Worm (Caenorhabditis elegans) whole organism, L4 larva: Measurements from ENCODE around the gene irld-8.

Experiments
- daf-8 ChIP-seq: fragments of 200-800 bp; sonication (Bioruptor generic); IDR thresholded peaks from 2 replicates; pipeline ENCODE4 v1.3.6; 2022; ENCODE audit warnings: missing genetic modification characterization, missing compliant biosample characterization
- nhr-76 ChIP-seq: fragments of 150-350 bp; optimal IDR thresholded peaks from 2 replicates; lab custom pipeline; 2014; ENCODE audit warnings: missing biosample characterization, missing genetic modification characterization
- snpc-4 ChIP-seq: fragments of 150-350 bp; optimal IDR thresholded peaks from 2 replicates; lab custom pipeline; 2014; ENCODE audit warnings: missing biosample characterization, missing genetic modification characterization
- unc-130 ChIP-seq: sonication (generic microtip); optimal IDR thresholded peaks from 2 replicates; lab custom pipeline; 2016; ENCODE audit warnings: missing genetic modification reagents, missing genetic modification characterization, missing compliant biosample characterization

DNA sequence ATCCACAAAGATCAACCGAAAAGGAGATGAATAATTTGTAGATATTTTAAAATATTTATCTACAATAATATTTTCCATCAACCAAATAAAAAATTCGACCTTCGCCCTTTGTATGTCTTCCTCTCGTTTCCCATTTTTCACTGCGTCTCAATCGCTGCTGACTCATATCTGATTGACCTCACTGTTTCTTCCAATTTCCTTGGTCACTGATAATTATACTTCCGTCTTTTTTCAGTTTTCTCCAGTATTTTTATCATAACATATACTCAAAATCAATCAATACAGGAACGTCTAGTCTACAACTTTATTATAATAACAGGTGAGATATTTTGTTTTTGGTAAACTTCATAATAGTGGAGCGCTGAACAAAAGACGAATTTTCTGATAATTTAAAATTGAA lies 23.4 kb downstream of the irld-8 start, which contains the start of gene pmk-3:
- TF ChIP-seq daf-8 (no peak), snpc-4 (no peak), nhr-76 (tag; lab: Kevin White, UChicago) (no peak), unc-130 (no peak)
